Worm (Caenorhabditis elegans) whole organism, dauer: Measurements from ENCODE around the gene ZK1248.17.
"Not testable (repeated sequence)": the region's sequence is repeated elsewhere in the genome, so short reads cannot be mapped to it uniquely, and the experiment has no call there.

Experiments used
- unc-62 ChIP-seq: sonication (generic microtip); optimal IDR thresholded peaks from 2 replicates; lab custom pipeline; 2017; ENCODE audit warnings: missing biosample characterization, missing genetic modification reagents, missing genetic modification characterization

The ZK1248.17 gene

ce11 chrII:5828486-5828885 is 16.9 kb downstream of the ZK1248.17 start, which contains the start of gene ZK1248.11:
ZK1248.11 (minus strand) TSS chrII:5828586.
- TF ChIP-seq unc-62 = no peak

DNA sequence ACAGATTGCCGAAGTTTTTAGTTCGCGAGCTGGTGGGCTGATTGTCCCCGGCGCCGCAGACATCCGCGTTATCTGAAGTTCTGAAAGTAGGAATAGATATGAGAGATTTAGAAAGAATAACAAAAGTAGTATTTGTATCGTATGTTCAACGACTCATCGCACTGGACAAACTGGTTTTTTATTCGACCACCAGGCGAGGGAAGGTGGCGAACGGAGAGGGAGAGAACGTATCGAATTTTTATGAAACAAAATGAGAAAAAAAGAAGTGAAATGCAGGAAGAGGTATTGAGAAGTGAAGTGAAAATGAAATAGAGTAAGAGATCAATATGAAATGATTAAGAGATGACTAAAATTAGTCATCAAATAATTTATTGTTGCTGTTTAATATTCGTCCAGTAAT is 18.0 kb downstream of the ZK1248.17 start, which contains the start of gene tbc-2:
tbc-2 (minus strand) TSS at position 80 of the 400 bp plus-strand sequence.
- no peak for TF ChIP-seq unc-62

DNA sequence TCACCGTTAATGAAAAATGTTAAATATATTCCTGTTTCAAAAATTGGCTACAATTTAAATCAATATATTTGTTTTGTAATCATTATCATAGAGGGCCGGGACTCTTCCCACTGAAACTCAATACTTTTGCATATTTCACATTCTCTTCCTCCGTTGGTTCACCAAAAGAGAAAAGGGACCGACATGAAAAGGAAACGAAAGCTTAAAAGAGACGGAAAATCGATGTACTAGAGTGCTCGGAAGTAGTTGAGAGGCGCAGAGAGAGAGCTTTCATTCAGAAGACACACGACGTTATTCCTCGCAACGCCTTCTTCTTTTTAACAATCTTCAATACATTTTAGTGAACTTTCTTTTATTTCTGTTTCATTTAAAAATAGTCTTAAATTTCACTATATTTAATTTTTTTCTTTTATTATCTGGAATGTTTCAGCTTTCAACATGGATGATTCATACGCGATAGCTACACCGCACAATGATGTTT is 25.0 kb downstream of the ZK1248.17 start, which contains the start of gene ehs-1:
ehs-1 (plus strand) TSS at position 431 of the 481 bp plus-strand sequence.
- no peak for TF ChIP-seq unc-62

DNA sequence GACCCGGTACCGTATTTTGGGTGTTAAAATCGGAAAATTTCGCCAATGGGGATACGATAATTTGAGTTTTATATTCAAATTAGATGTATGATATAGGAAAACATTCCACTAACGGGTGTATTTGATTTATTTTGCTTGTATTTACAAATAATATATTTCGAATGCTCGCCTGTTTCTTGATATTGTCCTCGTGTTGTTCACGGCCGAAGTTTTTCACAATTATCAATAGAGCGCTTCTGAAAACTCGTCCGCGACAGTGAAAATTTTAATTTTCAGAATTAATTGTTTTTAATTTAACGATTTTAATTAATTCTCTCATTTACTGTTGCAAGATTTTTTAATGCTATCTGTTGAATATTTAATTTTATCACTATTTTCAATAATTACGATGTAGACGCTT is 25.7 kb downstream of the ZK1248.17 start:
- TF ChIP-seq unc-62 = no peak

DNA sequence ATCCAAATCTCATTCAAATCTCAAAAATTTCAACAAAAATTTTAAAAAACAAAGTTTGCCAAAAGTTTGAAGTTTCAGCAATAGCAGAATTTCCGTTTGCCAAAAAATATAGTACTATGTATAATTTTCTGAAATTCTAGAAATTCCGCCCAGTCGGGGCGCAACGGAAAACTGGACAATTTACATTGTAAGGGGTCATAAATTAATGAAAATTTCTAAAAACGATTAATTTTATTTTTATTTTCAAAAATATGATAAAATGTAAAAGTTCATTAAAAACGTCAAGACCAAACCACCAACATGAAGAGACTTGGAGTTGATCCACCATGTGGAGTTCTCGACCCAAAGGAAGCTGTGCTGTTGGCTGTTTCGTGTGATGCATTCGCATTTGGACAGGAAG is 27.0 kb downstream of the ZK1248.17 start, which contains the start of gene ZK1248.4:
ZK1248.4 (plus strand) TSS at position 301 of the 400 bp plus-strand sequence.
- no peak for TF ChIP-seq unc-62

DNA sequence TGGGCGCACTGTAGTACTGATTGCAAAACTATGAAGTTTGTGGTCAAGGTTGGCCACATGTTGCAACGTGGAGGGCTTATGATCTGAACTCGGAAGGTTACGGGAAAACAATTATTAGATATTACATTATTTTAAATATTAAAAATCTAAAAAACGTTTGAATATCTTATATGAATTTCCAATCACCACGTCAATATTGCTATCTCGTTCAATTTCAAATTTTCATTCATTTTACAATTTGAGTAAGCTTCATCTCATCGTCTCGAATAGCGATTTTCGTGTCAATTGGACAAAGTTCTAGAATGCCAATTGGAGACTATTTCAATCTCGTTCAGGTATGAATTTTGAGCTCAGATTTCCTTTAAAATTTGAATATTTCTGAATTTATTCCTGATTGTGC is 29.0 kb downstream of the ZK1248.17 start, which contains the start of gene ZK1248.20:
ZK1248.20 (plus strand) TSS at position 301 of the 400 bp plus-strand sequence.
- no peak for TF ChIP-seq unc-62

DNA sequence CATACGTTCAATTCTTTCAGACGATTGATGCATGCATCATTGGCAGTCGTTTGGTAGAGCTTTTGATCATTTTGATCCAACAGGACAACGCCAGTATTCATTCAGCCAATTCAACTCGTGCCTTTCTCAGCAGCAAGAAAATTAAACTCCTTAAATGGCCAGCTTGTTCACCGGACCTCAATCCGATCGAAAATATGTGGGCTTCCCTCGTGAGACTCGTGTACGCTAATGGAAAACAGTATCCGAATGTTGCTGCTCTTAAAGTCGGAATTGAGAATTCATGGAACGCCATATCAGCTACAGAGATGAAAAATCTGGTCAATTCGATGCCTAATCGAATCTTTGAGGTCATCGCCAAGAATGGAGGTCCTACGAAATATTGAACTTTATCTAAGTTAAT is 30.0 kb downstream of the ZK1248.17 start, which contains the start of gene wago-5:
wago-5 (minus strand) TSS at position 101 of the 400 bp plus-strand sequence.
- not testable (repeated sequence) for TF ChIP-seq unc-62

- TF ChIP-seq unc-62 = no peak
Measured at ce11 chrII:5810230-5810629, 35.1 kb downstream of the ZK1248.17 start, which contains the start of the genes msp-64 and ZK1248.5. msp-64 (minus strand) TSS chrII:5810330. ZK1248.5 (plus strand) TSS chrII:5810514.

DNA sequence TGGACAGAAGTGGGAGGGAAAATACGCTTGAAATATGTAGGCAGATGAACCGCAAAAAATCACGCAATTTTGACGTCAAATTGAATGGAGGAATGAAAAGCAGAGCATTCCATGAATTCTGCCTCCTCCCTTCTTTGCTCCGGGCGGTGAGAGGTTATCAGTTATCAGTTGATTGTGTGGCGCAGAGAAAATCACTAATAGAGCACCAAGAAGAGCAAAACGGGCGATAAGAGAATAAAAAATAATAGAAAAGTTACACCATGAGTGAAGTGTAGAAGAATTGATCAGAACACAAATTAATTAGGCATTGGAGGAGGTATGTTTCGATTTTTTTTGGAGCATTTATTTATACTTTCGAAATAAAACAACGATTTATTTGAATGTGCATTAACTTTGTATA is 38.8 kb downstream of the ZK1248.17 start:
- no peak for TF ChIP-seq unc-62

DNA sequence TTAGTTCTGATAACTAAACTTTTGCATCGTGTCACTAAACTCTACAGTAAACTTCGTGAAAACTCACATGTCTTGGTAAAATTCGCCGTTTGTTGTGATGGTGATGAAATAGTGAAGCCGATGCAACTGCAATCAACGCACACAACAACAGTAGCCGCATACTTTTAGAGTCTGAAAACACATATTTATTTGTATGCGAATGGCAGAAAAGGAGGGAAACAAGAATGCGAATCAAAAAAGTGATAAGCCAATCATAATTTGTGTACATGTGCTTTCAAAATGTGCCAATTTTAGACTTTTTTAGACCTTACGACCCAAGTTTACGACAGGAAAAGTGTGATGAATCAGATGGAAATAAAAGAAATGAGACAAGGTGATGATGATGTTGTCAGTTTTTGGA is 40.0 kb downstream of the ZK1248.17 start, which contains the start of gene K05F1.10:
K05F1.10 (minus strand) TSS at position 171 of the 400 bp plus-strand sequence.
- TF ChIP-seq unc-62 = no peak

DNA sequence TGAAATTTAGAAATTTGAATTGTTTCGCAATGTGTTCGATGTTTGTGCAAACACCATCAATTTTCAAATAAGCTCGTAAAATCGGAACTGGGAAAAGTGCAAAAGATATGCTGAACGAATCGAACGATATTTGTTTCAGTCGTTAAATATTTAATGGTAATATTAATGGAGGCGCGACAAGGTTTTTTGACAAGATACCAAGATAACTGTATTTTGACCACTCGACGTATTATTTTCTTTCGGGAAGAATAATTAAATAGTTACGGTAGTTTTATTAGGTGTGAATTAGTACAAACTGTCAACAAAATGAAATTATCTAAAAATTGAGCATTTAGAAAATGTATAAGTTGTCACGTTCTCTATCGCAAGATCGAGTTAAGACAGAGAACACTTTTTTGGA is 41.1 kb downstream of the ZK1248.17 start:
- TF ChIP-seq unc-62 = no peak

DNA sequence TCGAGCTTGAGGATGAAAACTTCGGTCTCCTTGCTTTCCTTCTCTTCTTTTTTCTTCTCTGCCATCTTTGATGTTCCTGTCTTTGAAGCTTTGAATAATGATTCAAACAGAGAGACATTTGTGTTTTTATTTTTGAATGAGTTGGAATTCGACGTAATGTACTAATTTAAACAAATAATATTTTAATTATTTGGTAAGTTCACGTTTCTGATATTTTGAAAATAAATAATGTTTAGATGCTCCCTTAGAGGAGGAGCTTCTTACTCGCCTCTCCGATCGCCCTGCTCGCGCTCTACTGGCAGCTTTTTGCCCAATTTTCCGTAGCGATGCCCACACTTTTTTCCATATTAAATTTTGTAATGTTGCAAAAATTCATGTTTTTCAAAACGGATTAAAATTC is 44.3 kb downstream of the ZK1248.17 start, which contains the start of the genes K05F1.9 and K05F1.1:
K05F1.9 (minus strand) TSS at position 101 of the 400 bp plus-strand sequence.
K05F1.1 (plus strand) TSS at position 308 of the 400 bp plus-strand sequence.
- no peak for TF ChIP-seq unc-62

- TF ChIP-seq unc-62 = no peak
Measured at ce11 chrII:5799553-5799952, 45.8 kb downstream of the ZK1248.17 start, which contains the start of gene K05F1.8. K05F1.8 (minus strand) TSS chrII:5799653.

ce11 chrII:5797348-5797977 is 47.9 kb downstream of the ZK1248.17 start, which contains the start of the genes msp-63 and msp-142:
msp-63 (minus strand) TSS chrII:5797448.
msp-142 (plus strand) TSS chrII:5797927.
- TF ChIP-seq unc-62 = no peak
